Worm (Caenorhabditis elegans) whole organism, L4/young adult: ENCODE results near the gene str-35.

Source experiments
- W03F9.2 ChIP-seq: fragments of 150-350 bp; optimal IDR thresholded peaks from 2 replicates; lab custom pipeline; 2014; ENCODE audit warnings: missing biosample characterization, missing genetic modification characterization
- him-1 ChIP-seq: sonication (generic microtip); optimal IDR thresholded peaks from 2 replicates; lab custom pipeline; 2016; ENCODE audit warnings: missing genotype, missing genetic modification reagents, missing genetic modification characterization, missing compliant biosample characterization

ce11 chrV:4447637-4448036, 27.0 kb upstream of the str-35 start:
- TF ChIP-seq him-1 (tag; lab: Kevin White, UChicago) (no peak), W03F9.2 (tag; lab: Kevin White, UChicago) (no peak)
